Fruit fly (Drosophila melanogaster): ENCODE results near the gene CG17738.

The CG17738 gene

dm6 chr3R:12250204-12250603, 20.5 kb upstream of the CG17738 start:
- TF ChIP-seq pan (optimal IDR thresholded peaks at IDR 0.05) (no peak), psq (optimal IDR thresholded peaks at IDR 0.05) (no peak), Dll (optimal IDR thresholded peaks at IDR 0.05) (no peak), EcR (GFP tag; optimal IDR thresholded peaks at IDR 0.05) (no peak), CG8478 (optimal IDR thresholded peaks at IDR 0.05) (no peak), usp (GFP tag; optimal IDR thresholded peaks at IDR 0.05) (no peak)

- TF ChIP-seq psq (optimal IDR thresholded peaks at IDR 0.05) (no peak), usp (GFP tag; optimal IDR thresholded peaks at IDR 0.05) (no peak), pan (optimal IDR thresholded peaks at IDR 0.05) (no peak), EcR (GFP tag; optimal IDR thresholded peaks at IDR 0.05) (no peak), Dll (optimal IDR thresholded peaks at IDR 0.05) (no peak), CG8478 (optimal IDR thresholded peaks at IDR 0.05) (no peak)
Observed at dm6 chr3R:12251534-12251933, 19.2 kb upstream of the CG17738 start.

dm6 chr3R:12252457-12253065, 18.1 kb upstream of the CG17738 start:
- TF ChIP-seq Dll (optimal IDR thresholded peaks at IDR 0.05) (no peak), pan (optimal IDR thresholded peaks at IDR 0.05) (no peak), usp (GFP tag; optimal IDR thresholded peaks at IDR 0.05) (no peak), psq (optimal IDR thresholded peaks at IDR 0.05) (no peak), EcR (GFP tag; optimal IDR thresholded peaks at IDR 0.05) (no peak), CG8478 (optimal IDR thresholded peaks at IDR 0.05) (no peak)

dm6 chr3R:12253887-12254286, 16.8 kb upstream of the CG17738 start, which contains the start of gene CG3942:
Gene CG3942, plus strand, starts transcription at chr3R:12254187.
- TF ChIP-seq psq (optimal IDR thresholded peaks at IDR 0.05) (no peak), Dll (optimal IDR thresholded peaks at IDR 0.05) (no peak), EcR (GFP tag; optimal IDR thresholded peaks at IDR 0.05) (no peak), usp (GFP tag; optimal IDR thresholded peaks at IDR 0.05) (no peak), CG8478 (optimal IDR thresholded peaks at IDR 0.05) (no peak), pan (optimal IDR thresholded peaks at IDR 0.05) (no peak)

- no peak for TF ChIP-seq pan (optimal IDR thresholded peaks at IDR 0.05)
- no peak for TF ChIP-seq EcR (GFP tag; optimal IDR thresholded peaks at IDR 0.05)
- no peak for TF ChIP-seq CG8478 (optimal IDR thresholded peaks at IDR 0.05)
- TF ChIP-seq psq (optimal IDR thresholded peaks at IDR 0.05) = no peak
- TF ChIP-seq usp (GFP tag; optimal IDR thresholded peaks at IDR 0.05) = no peak
- TF ChIP-seq Dll (optimal IDR thresholded peaks at IDR 0.05) = no peak
Observed at dm6 chr3R:12258437-12258836, 12.3 kb upstream of the CG17738 start, which contains the start of the genes CG44037 and svp. Gene CG44037, plus strand, starts transcription at chr3R:12258737. Gene svp, plus strand, starts transcription at chr3R:12258737.

dm6 chr3R:12259013-12259412, 11.7 kb upstream of the CG17738 start:
- no peak for TF ChIP-seq EcR (GFP tag; optimal IDR thresholded peaks at IDR 0.05)
- TF ChIP-seq Dll (optimal IDR thresholded peaks at IDR 0.05) = no peak
- no peak for TF ChIP-seq usp (GFP tag; optimal IDR thresholded peaks at IDR 0.05)
- no peak for TF ChIP-seq CG8478 (optimal IDR thresholded peaks at IDR 0.05)
- no peak for TF ChIP-seq pan (optimal IDR thresholded peaks at IDR 0.05)
- no peak for TF ChIP-seq psq (optimal IDR thresholded peaks at IDR 0.05)

dm6 chr3R:12259819-12260218, 10.9 kb upstream of the CG17738 start:
- no peak for TF ChIP-seq Dll (optimal IDR thresholded peaks at IDR 0.05)
- TF ChIP-seq usp (GFP tag; optimal IDR thresholded peaks at IDR 0.05) = no peak
- TF ChIP-seq psq (optimal IDR thresholded peaks at IDR 0.05) = no peak
- TF ChIP-seq CG8478 (optimal IDR thresholded peaks at IDR 0.05) = no peak
- TF ChIP-seq pan (optimal IDR thresholded peaks at IDR 0.05) = no peak
- TF ChIP-seq EcR (GFP tag; optimal IDR thresholded peaks at IDR 0.05) = no peak

- TF ChIP-seq psq (optimal IDR thresholded peaks at IDR 0.05) = no peak
- TF ChIP-seq EcR (GFP tag; optimal IDR thresholded peaks at IDR 0.05) = no peak
- no peak for TF ChIP-seq Dll (optimal IDR thresholded peaks at IDR 0.05)
- TF ChIP-seq pan (optimal IDR thresholded peaks at IDR 0.05) = no peak
- TF ChIP-seq CG8478 (optimal IDR thresholded peaks at IDR 0.05) = no peak
- no peak for TF ChIP-seq usp (GFP tag; optimal IDR thresholded peaks at IDR 0.05)
Observed at dm6 chr3R:12260669-12261068, 10.0 kb upstream of the CG17738 start, which contains the start of gene CG44038. Gene CG44038, plus strand, starts transcription at chr3R:12260969.

dm6 chr3R:12269889-12270403, 744 bp upstream of the CG17738 start:
- no peak for TF ChIP-seq usp (GFP tag; optimal IDR thresholded peaks at IDR 0.05)

- TF ChIP-seq psq (optimal IDR thresholded peaks at IDR 0.05) = no peak
- TF ChIP-seq EcR (GFP tag; optimal IDR thresholded peaks at IDR 0.05) = no peak
- TF ChIP-seq Dll (optimal IDR thresholded peaks at IDR 0.05) = no peak
- no peak for TF ChIP-seq usp (GFP tag; optimal IDR thresholded peaks at IDR 0.05)
- no peak for TF ChIP-seq pan (optimal IDR thresholded peaks at IDR 0.05)
- TF ChIP-seq CG8478 (optimal IDR thresholded peaks at IDR 0.05) = no peak
Observed at dm6 chr3R:12272826-12273225, 2.1 kb downstream of the CG17738 start, which contains the start of gene Sfp87B. Gene Sfp87B, plus strand, starts transcription at chr3R:12273126.

- TF ChIP-seq usp (GFP tag; optimal IDR thresholded peaks at IDR 0.05) (no peak), CG8478 (optimal IDR thresholded peaks at IDR 0.05) (peak; percentile 36)
Observed at dm6 chr3R:12279019-12279418, 8.3 kb downstream of the CG17738 start.

dm6 chr3R:12280729-12281342, 10.1 kb downstream of the CG17738 start:
- TF ChIP-seq usp (GFP tag; optimal IDR thresholded peaks at IDR 0.05) (no peak), pan (optimal IDR thresholded peaks at IDR 0.05) (no peak), Dll (optimal IDR thresholded peaks at IDR 0.05) (peak; percentile 47), CG8478 (optimal IDR thresholded peaks at IDR 0.05) (peak; percentile 85), EcR (GFP tag; optimal IDR thresholded peaks at IDR 0.05) (peak in 1 of 2 experiments; percentile 61)

Data from whole organism.